Worm (Caenorhabditis elegans) whole organism, late embryonic: ENCODE measurements around the gene jhdm-1.

Source experiments
- C38D4.7 ChIP-seq: fragments of 200-800 bp; sonication (Bioruptor generic); optimal IDR thresholded peaks from 2 replicates; lab custom pipeline; 2018; ENCODE audit warnings: mild to moderate bottlenecking, missing genetic modification characterization, moderate library complexity, missing compliant biosample characterization
- ets-4 ChIP-seq: sonication (generic microtip); optimal IDR thresholded peaks from 2 replicates; lab custom pipeline; 2016; ENCODE audit warnings: missing genetic modification characterization, missing compliant biosample characterization
- eyg-1 ChIP-seq: sonication (generic microtip); optimal IDR thresholded peaks from 2 replicates; lab custom pipeline; 2016; ENCODE audit warnings: missing genotype, missing genetic modification characterization, missing compliant biosample characterization
- nhr-232 ChIP-seq: sonication (generic microtip); optimal IDR thresholded peaks from 2 replicates; lab custom pipeline; 2016; ENCODE audit warnings: missing genetic modification characterization, missing compliant biosample characterization
- ref-2 ChIP-seq: sonication (generic microtip); optimal IDR thresholded peaks from 2 replicates; lab custom pipeline; 2016; ENCODE audit warnings: missing genetic modification characterization, missing compliant biosample characterization
- sox-2 ChIP-seq: fragments of 200-800 bp; sonication (Bioruptor generic); IDR thresholded peaks from 2 replicates; pipeline ENCODE4 v1.3.6; 2022; ENCODE audit warnings: missing genetic modification reagents, missing genetic modification characterization, missing compliant biosample characterization
- unc-42 ChIP-seq: sonication (generic microtip); optimal IDR thresholded peaks from 2 replicates; lab custom pipeline; 2016; ENCODE audit warnings: missing genotype, missing genetic modification characterization, missing compliant biosample characterization

DNA sequence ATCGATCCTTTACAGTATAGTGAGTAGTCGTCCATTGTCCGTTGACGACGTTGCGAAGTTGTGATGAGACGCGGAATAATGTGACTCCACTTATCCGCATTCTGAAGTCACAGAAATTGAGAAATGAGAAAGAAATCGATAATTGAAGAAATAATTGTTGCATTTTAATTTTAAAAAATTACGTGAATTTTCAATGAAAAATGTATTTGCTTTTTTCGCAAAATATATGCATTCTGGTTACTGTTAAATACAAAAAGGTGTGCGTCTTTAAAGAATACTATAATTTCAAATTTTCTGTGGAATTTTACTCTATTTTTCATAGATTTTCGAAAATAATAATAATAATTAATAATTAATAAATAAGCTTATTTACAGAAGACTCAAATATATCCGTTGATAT lies 7.5 kb upstream of the jhdm-1 start, which contains the start of gene let-721:
- TF ChIP-seq nhr-232 (no peak), eyg-1 (tag; lab: Kevin White, UChicago) (no peak), ref-2 (tag; lab: Kevin White, UChicago) (no peak), ets-4 (tag; lab: Kevin White, UChicago) (no peak), C38D4.7 (GFP tag; lab: Kevin White, UChicago) (no peak), unc-42 (no peak), sox-2 (GFP tag; lab: Robert Waterston, UW) (no peak)
